Worm (Caenorhabditis elegans): ENCODE results near the gene T19D2.13.

- no peak for TF ChIP-seq hlh-6 (tag; optimal IDR thresholded peaks at IDR 0.05)
- TF ChIP-seq F13H6.1 (tag; optimal IDR thresholded peaks at IDR 0.05): no peak
- no peak for TF ChIP-seq nhr-11 (tag; optimal IDR thresholded peaks at IDR 0.05)
- TF ChIP-seq pqm-1 (tag; optimal IDR thresholded peaks at IDR 0.05): no peak
These were observed 24.2 kb upstream of the T19D2.13 start, which contains the start of gene C16B8.2 for ce11 chrX:3966332-3966731.
